Fruit fly (Drosophila melanogaster) whole organism, adult: ENCODE data around the gene Sfp84E.
A peak's percentile ranks its signal among the peaks of the same experiment; 100 is the strongest.

Experiments
- CG11617 ChIP-seq: fragments of 200-800 bp; sonication (Bioruptor generic); optimal IDR thresholded peaks from 2 replicates; lab custom pipeline; 2017; ENCODE audit warnings: mild to moderate bottlenecking, missing biosample characterization, missing genetic modification reagents, missing genetic modification characterization
- CG12768 ChIP-seq: fragments of 200-800 bp; sonication (Bioruptor generic); optimal IDR thresholded peaks from 2 replicates; lab custom pipeline; 2017; ENCODE audit warnings: missing biosample characterization, missing genetic modification characterization, mild to moderate bottlenecking, moderate library complexity, missing genetic modification reagents
- CG14711 ChIP-seq: fragments of 200-800 bp; sonication (Bioruptor generic); optimal IDR thresholded peaks from 2 replicates; lab custom pipeline; 2018; ENCODE audit warnings: missing biosample characterization, mild to moderate bottlenecking, missing genetic modification characterization, moderate library complexity
- CG1620 ChIP-seq: fragments of 200-800 bp; sonication (Bioruptor generic); optimal IDR thresholded peaks from 2 replicates; lab custom pipeline; 2016; ENCODE audit warnings: missing biosample characterization, missing genetic modification characterization
- CG33017 ChIP-seq: fragments of 200-800 bp; sonication (Bioruptor generic); optimal IDR thresholded peaks from 2 replicates; lab custom pipeline; 2018; ENCODE audit warnings: missing biosample characterization, mild to moderate bottlenecking, missing genetic modification characterization, moderate library complexity
- CG5204 ChIP-seq: fragments of 200-800 bp; sonication (Bioruptor generic); optimal IDR thresholded peaks from 2 replicates; lab custom pipeline; 2016; ENCODE audit warnings: missing biosample characterization, missing genetic modification characterization
- CG7045 ChIP-seq: fragments of 200-800 bp; sonication (Bioruptor generic); optimal IDR thresholded peaks from 2 replicates; lab custom pipeline; 2017; ENCODE audit warnings: missing biosample characterization, mild to moderate bottlenecking, missing genetic modification characterization
- CG7101 ChIP-seq: fragments of 200-800 bp; sonication (Bioruptor generic); optimal IDR thresholded peaks from 2 replicates; lab custom pipeline; 2018; ENCODE audit warnings: missing biosample characterization, mild to moderate bottlenecking, missing genetic modification characterization, moderate library complexity
- Clk ChIP-seq: fragments of 200-800 bp; sonication (Bioruptor generic); optimal IDR thresholded peaks from 2 replicates; lab custom pipeline; 2017; ENCODE audit warnings: missing biosample characterization, missing genetic modification characterization
- Crg-1 ChIP-seq: fragments of 200-800 bp; sonication (Bioruptor generic); optimal IDR thresholded peaks from 2 replicates; lab custom pipeline; 2016; ENCODE audit warnings: missing biosample characterization, missing genetic modification characterization
- Hr96 ChIP-seq: fragments of 200-800 bp; sonication (Bioruptor generic); optimal IDR thresholded peaks from 2 replicates; lab custom pipeline; 2016; ENCODE audit warnings: missing biosample characterization, missing genetic modification characterization
- Mnt ChIP-seq: fragments of 200-800 bp; sonication (Bioruptor generic); optimal IDR thresholded peaks from 2 replicates; lab custom pipeline; 2016; ENCODE audit warnings: missing biosample characterization, mild to moderate bottlenecking, missing genetic modification characterization
- bab1 ChIP-seq: fragments of 200-800 bp; sonication (Bioruptor generic); optimal IDR thresholded peaks from 3 replicates; lab custom pipeline; 2019; ENCODE audit warnings: missing biosample characterization, mild to moderate bottlenecking, missing genetic modification characterization, moderate library complexity
- cic ChIP-seq: fragments of 200-800 bp; sonication (Bioruptor generic); optimal IDR thresholded peaks from 2 replicates; lab custom pipeline; 2017; ENCODE audit warnings: missing biosample characterization, mild to moderate bottlenecking, missing genetic modification characterization, moderate library complexity
- cnc ChIP-seq, 2 experiments: fragments of >200 bp; optimal IDR thresholded peaks; 2 replicates each; lab custom pipeline; 2017
- kay ChIP-seq: fragments of 200-800 bp; sonication (Bioruptor generic); peaks from one replicate; lab custom pipeline; 2016; ENCODE audit warnings: missing biosample characterization, missing genetic modification characterization, borderline replicate concordance
- ovo ChIP-seq: fragments of 200-800 bp; sonication (Bioruptor generic); optimal IDR thresholded peaks from 2 replicates; lab custom pipeline; 2016; ENCODE audit warnings: missing biosample characterization, missing genetic modification characterization
- pad ChIP-seq: fragments of 200-800 bp; sonication (Bioruptor generic); optimal IDR thresholded peaks from 3 replicates; lab custom pipeline; 2017; ENCODE audit warnings: missing biosample characterization, missing genetic modification characterization, mild to moderate bottlenecking, moderate library complexity, missing genetic modification reagents
- tj ChIP-seq: fragments of 200-800 bp; sonication (Bioruptor generic); optimal IDR thresholded peaks from 3 replicates; lab custom pipeline; 2017; ENCODE audit warnings: missing biosample characterization, mild to moderate bottlenecking, missing genetic modification characterization, moderate library complexity
- toe ChIP-seq: fragments of 200-800 bp; sonication (Bioruptor generic); optimal IDR thresholded peaks from 2 replicates; lab custom pipeline; 2016; ENCODE audit warnings: missing biosample characterization, missing genetic modification characterization

Gene Sfp84E

DNA sequence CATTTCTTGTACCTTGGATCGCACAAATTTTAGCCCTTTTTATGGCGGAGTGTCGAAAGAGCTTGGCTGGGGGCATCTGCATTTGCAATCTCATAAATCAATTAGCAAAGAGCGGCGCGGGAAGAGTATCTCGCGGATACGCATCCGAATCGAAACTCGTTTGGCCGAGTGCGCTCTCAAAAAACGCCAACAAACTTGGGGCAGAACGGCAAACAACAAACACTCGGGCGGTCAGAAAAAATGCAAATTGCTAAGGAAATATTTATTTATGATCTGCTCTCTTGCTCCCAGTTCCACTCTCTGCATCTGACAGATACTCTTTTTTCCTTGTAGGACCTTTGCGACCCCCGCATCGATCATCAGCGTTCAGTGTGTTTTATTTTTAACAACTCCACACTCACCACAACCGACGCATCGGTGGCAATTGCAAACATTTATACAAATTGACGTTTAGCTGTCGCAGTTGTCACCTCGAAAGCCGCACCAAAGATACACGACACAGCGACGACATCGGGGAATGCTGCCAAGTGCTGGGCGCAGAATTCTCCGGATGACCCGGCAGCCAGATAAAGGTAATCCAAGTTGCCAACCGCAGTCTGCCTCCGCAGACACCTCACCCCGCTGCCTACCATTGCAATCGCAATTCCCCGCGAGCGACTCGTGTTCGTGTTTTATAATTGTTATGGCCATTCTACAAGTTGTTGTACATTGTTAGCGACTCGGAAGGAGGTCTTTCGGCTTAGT is 11.0 kb downstream of the Sfp84E start:
- TF ChIP-seq Clk (GFP tag; lab: Kevin White, UChicago) (no peak), CG1620 (GFP tag; lab: Kevin White, UChicago) (no peak), CG12768 (GFP tag; lab: Kevin White, UChicago) (no peak), kay (no peak), tj (GFP tag; lab: Kevin White, UChicago) (no peak), bab1 (no peak), cnc (optimal IDR thresholded peaks at IDR 0.05; lab: Kevin White, UChicago) (no peak), CG14711 (tag; lab: Kevin White, UChicago) (no peak), pad (GFP tag; lab: Kevin White, UChicago) (no peak), Hr96 (GFP tag; lab: Kevin White, UChicago) (no peak), Mnt (GFP tag; lab: Kevin White, UChicago) (no peak), CG5204 (no peak), CG7045 (no peak), toe (no peak), CG33017 (tag; lab: Kevin White, UChicago) (no peak), cic (no peak), Crg-1 (GFP tag; lab: Kevin White, UChicago) (no peak)

DNA sequence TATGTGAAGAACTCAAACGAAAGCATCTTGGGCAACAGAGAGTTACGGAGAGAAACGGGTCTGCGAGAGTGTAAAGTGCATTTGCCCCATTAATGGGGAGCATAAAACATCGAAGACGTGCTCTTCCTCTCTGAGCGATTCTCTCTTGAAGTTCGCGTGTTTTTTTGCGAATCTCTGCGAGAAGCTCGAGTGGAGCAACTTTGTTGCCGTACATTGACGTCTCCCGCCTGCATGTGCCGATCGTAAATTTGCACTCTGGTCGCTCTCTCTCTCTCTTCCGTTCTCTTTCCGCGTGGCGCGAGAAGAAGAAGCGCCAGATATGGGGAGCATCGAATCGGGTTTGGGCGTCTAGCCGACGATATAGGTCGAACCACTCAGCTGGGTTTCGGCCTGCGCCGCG is 12.3 kb downstream of the Sfp84E start:
- peak; percentile 71 for TF ChIP-seq Mnt (GFP tag; lab: Kevin White, UChicago)
- TF ChIP-seq bab1 = no peak

DNA sequence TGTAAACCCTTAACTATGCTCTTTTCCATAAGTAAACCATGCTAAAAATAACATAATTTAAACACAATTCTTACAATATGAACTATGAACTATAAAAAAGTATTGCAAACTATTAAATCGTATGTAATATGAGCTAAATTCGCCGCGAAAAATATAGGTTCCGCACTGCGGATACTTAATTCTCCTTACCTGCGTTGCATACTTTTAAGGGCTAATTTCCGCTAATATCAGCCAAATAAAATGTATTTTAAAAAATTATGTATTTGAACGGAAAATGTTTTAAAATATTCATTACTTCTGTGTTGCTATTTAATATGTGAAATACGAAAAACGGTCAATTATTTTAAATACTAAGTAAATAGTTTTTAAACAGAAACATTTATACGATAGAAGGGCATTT is 12.8 kb downstream of the Sfp84E start, which contains the start of gene dsx:
TSS of gene dsx (minus strand) at position 62 of the 400 bp plus-strand sequence.
- TF ChIP-seq cic (no peak), CG7045 (peak; percentile 11)

DNA sequence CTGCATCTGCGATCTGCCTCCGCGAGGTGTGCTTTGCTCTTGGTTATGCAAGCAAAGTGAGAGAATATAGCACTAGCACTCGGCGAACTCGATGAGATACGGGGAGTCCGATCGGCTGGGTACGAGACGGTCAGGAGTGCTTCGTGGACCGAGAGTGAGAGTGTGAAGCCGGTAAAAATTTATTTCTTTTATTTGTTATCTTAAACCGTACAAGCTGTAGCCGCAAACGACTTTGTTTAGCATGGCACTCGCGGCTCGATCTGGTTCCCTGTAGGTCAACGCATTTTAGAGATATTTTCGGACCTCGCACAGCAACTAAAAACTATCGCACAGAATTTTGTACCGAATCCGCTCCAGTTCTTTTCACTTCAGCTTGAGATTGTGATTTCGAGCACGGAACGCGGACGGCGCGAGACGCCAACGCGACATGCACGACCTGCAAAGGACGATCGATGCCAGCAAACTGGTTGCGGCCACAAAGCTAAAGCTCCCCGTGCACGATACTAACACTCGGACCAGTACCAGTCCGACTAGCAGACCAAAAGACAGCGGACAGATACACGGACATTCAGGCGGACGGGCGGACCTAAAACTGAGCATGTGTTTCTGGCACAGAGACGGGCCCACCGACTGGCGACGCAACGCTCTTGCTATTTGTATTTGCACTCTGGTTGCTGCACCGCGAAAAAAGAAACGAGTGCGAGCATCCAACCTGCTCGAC is 13.4 kb downstream of the Sfp84E start:
- TF ChIP-seq Hr96 (GFP tag; lab: Kevin White, UChicago) (peak; percentile 11), CG11617 (GFP tag; lab: Kevin White, UChicago) (no peak)

DNA sequence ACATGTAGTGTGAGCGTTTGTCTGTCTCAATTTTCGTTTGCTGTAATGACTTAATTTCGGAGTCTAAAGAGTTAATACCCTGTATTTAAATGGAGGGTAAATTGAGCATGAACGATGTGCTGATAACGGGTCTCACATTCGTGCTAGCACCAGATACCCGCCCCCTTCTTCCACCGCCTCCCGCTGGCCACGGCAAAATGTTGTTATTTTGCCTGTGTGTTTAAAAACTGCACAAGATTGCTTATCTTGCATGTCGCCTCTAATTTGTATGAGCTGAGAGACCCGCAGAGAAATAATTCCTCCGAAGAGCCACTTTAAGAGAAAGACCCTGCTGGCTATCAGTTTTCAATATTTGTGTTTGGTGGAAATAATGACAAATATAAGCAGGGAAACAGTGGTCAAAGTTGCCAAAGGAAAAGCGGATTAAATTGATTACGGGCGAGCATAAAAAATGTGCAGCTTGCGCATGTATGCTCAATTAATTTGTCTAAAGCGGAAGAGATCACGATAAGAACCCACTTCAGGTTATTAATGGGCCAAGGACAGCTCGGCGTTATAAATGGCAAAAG is 15.3 kb downstream of the Sfp84E start:
- peak; percentile 16 for TF ChIP-seq CG33017 (tag; lab: Kevin White, UChicago)
- no peak for TF ChIP-seq CG7101
- peak; percentile 70 for TF ChIP-seq Mnt (GFP tag; lab: Kevin White, UChicago)
- peak; percentile 19 for TF ChIP-seq Crg-1 (GFP tag; lab: Kevin White, UChicago)
- no peak for TF ChIP-seq CG1620 (GFP tag; lab: Kevin White, UChicago)
- no peak for TF ChIP-seq ovo (GFP tag; lab: Kevin White, UChicago)
- TF ChIP-seq CG14711 (tag; lab: Kevin White, UChicago) = no peak
- no peak for TF ChIP-seq pad (GFP tag; lab: Kevin White, UChicago)
- TF ChIP-seq CG7045 = no peak
- peak; percentile 77 for TF ChIP-seq cic
- TF ChIP-seq tj (GFP tag; lab: Kevin White, UChicago) = peak; percentile 84

DNA sequence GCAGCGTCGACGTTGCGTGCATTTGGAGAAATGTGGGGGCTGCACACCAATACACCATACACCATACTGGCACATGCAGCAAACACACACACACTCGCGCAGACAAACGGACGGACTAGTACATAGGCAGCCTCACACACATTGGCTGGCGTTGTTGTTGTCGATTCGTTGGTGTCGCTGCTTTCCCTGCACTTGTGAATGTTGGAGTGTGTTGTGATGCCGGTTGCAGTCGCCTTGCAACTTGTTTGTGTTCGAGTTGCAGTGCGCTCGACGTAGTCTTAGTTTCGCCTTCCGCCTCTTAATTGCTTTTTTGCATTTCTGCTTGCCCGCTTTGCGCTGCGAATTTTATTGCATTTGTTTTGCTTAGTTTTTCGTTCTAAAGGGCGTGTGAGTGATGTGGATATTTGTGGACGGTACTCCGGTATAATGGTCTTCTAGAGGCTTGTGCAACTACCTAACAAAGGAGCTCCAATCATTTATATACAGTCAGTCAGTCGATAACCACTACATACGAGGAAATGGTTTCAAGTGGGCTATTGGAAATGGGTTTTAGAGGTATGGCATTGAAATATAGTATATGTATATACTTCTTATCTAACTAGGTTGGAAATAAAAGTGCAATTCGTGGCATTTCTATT is 16.5 kb downstream of the Sfp84E start:
- TF ChIP-seq cic = peak; percentile 40
- TF ChIP-seq pad (GFP tag; lab: Kevin White, UChicago) = no peak
- peak; percentile 66 for TF ChIP-seq Mnt (GFP tag; lab: Kevin White, UChicago)
- peak; percentile 15 for TF ChIP-seq bab1
- peak; percentile 5 for TF ChIP-seq tj (GFP tag; lab: Kevin White, UChicago)
- TF ChIP-seq CG14711 (tag; lab: Kevin White, UChicago) = no peak
- TF ChIP-seq CG11617 (GFP tag; lab: Kevin White, UChicago) = no peak
- TF ChIP-seq kay = peak; percentile 79

DNA sequence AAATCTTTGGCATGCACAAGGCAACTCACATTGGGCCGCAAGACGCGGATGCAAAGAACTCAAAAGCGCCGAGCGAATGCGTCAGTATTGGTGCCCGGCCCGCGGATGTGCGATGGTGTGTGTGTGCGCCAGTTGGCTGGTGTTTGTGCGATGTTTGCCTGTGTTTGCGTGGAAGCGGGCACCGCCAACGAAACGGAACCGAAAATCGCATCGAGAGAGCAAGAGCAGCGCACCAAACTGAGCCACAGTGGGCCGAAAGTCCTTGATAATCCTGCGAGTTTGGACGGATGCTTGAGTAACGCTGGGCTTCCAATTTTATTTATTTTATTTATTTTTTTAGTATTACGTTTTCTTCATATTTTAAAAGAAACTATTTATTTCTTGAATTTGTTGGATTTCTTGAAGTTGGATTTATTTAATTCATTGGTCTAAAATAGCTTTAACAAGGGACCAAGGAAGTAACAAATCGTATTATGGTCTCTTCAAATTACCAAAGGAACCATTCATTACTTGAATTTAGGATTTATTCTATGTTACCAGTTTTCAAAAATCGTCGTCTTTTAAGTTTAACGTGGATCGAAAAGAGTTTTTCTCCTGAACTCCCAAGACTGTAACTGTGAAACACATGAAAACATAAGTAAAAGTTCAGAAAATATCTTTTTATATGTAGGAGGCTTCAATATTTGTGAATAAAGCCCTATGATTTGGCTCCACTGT is 17.2 kb downstream of the Sfp84E start:
- TF ChIP-seq CG5204 (peak; percentile 56), tj (GFP tag; lab: Kevin White, UChicago) (peak; percentile 3), toe (peak; percentile 16), cic (no peak), CG14711 (tag; lab: Kevin White, UChicago) (no peak), pad (GFP tag; lab: Kevin White, UChicago) (peak; percentile 13), kay (no peak), CG12768 (GFP tag; lab: Kevin White, UChicago) (peak; percentile 34), CG7101 (no peak), CG7045 (peak; percentile 43), Crg-1 (GFP tag; lab: Kevin White, UChicago) (no peak), CG11617 (GFP tag; lab: Kevin White, UChicago) (peak; percentile 75), Mnt (GFP tag; lab: Kevin White, UChicago) (peak; percentile 69), Hr96 (GFP tag; lab: Kevin White, UChicago) (peak; percentile 2), ovo (GFP tag; lab: Kevin White, UChicago) (no peak), CG1620 (GFP tag; lab: Kevin White, UChicago) (no peak), CG33017 (tag; lab: Kevin White, UChicago) (no peak)
